Worm (Caenorhabditis elegans): Measurements from ENCODE around the gene F22F7.7.

The F22F7.7 gene

ce11 chrV:2181738-2182137, 41.9 kb upstream of the F22F7.7 start, which contains the start of gene srbc-16:
Gene srbc-16 (plus strand): TSS chrV:2182038.
- no peak for TF ChIP-seq sptf-2 (GFP tag; optimal IDR thresholded peaks at IDR 0.05)
- TF ChIP-seq hmg-1.2 (GFP tag; IDR thresholded peaks at IDR 0.05): no peak
- TF ChIP-seq Y53F4B.3 (GFP tag; IDR thresholded peaks at IDR 0.05): no peak
- no peak for TF ChIP-seq sea-2 (GFP tag; IDR thresholded peaks at IDR 0.05)
- no peak for TF ChIP-seq T26A5.8 (tag; optimal IDR thresholded peaks at IDR 0.05)
- no peak for TF ChIP-seq gei-17 (GFP tag; optimal IDR thresholded peaks at IDR 0.05)
- TF ChIP-seq unc-62 (GFP tag; optimal IDR thresholded peaks at IDR 0.05): no peak
- no peak for TF ChIP-seq zfh-2 (GFP tag; conservative IDR thresholded peaks at IDR 0.05)
- TF ChIP-seq hlh-26 (GFP tag; conservative IDR thresholded peaks at IDR 0.05): no peak
- TF ChIP-seq tbx-9 (tag; optimal IDR thresholded peaks at IDR 0.05; ENCODE audit: borderline replicate concordance): no peak
- TF ChIP-seq ceh-40 (GFP tag; IDR thresholded peaks at IDR 0.05): no peak
- no peak for TF ChIP-seq dpff-1 (tag; optimal IDR thresholded peaks at IDR 0.05)
- TF ChIP-seq F23B12.7 (tag; optimal IDR thresholded peaks at IDR 0.05; ENCODE audit: insufficient read depth): no peak
- no peak for TF ChIP-seq bed-2 (GFP tag; IDR thresholded peaks at IDR 0.05)
- TF ChIP-seq lin-40 (tag; optimal IDR thresholded peaks at IDR 0.05): no peak
- no peak for TF ChIP-seq rec-8 (tag; optimal IDR thresholded peaks at IDR 0.05)
- no peak for TF ChIP-seq lir-1 (GFP tag; conservative IDR thresholded peaks at IDR 0.05)

DNA sequence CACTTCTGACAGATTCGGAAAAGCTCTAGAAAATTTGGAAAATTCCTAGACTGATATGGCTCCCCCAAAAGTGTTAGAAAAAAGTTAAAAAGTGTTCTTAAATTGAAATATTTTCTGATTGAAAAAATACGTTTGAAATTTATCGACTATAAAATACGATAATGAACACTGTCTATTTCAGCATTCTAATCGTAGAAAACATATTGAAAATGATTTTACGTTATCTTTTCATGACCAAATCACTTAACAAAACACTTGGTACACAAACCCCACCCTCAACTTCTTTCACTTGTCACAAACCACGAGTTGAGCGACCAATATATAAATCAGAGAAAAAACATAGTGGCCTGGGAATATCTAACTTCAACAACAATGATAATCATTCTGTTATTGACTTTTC, 39.4 kb upstream of the F22F7.7 start, which contains the start of gene cyp-33C1:
Gene cyp-33C1 (plus strand): TSS at position 301 of the 400 bp plus-strand sequence.
- TF ChIP-seq F10E7.11 (tag; optimal IDR thresholded peaks at IDR 0.05) (no peak), hrde-1 (tag; optimal IDR thresholded peaks at IDR 0.05; ENCODE audit: borderline replicate concordance) (no peak), snpc-1.1 (tag; optimal IDR thresholded peaks at IDR 0.05; ENCODE audit: insufficient read depth) (no peak), F55B11.4 (tag; optimal IDR thresholded peaks at IDR 0.05; ENCODE audit: borderline replicate concordance, insufficient read depth) (no peak)

ce11 chrV:2177307-2177764, 37.5 kb upstream of the F22F7.7 start, which contains the start of gene srbc-17:
Gene srbc-17 (plus strand): TSS chrV:2177714.
- TF ChIP-seq hrde-1 (tag; optimal IDR thresholded peaks at IDR 0.05; ENCODE audit: borderline replicate concordance) (no peak), efl-1 (GFP tag; optimal IDR thresholded peaks at IDR 0.05) (no peak), madf-6 (GFP tag; IDR thresholded peaks at IDR 0.05) (no peak), F49E8.2 (tag; optimal IDR thresholded peaks at IDR 0.05; ENCODE audit: insufficient read depth) (no peak), ceh-58 (GFP tag; IDR thresholded peaks at IDR 0.05) (no peak), egrh-3 (GFP tag; IDR thresholded peaks at IDR 0.05) (no peak), ztf-18 (tag; optimal IDR thresholded peaks at IDR 0.05) (no peak), lin-40 (tag; optimal IDR thresholded peaks at IDR 0.05) (no peak), sdz-38 (tag; optimal IDR thresholded peaks at IDR 0.05) (no peak), F55B11.4 (tag; optimal IDR thresholded peaks at IDR 0.05; ENCODE audit: borderline replicate concordance, insufficient read depth) (no peak), F33H1.4 (GFP tag; IDR thresholded peaks at IDR 0.05) (no peak), hmg-20 (GFP tag; IDR thresholded peaks at IDR 0.05) (no peak), madf-10 (tag; optimal IDR thresholded peaks at IDR 0.05) (no peak), Y53G8AR.9 (GFP tag; conservative IDR thresholded peaks at IDR 0.05) (no peak), ama-1 (optimal IDR thresholded peaks at IDR 0.05) (no peak), ama-1 (GFP tag; optimal IDR thresholded peaks at IDR 0.05) (no peak)

DNA sequence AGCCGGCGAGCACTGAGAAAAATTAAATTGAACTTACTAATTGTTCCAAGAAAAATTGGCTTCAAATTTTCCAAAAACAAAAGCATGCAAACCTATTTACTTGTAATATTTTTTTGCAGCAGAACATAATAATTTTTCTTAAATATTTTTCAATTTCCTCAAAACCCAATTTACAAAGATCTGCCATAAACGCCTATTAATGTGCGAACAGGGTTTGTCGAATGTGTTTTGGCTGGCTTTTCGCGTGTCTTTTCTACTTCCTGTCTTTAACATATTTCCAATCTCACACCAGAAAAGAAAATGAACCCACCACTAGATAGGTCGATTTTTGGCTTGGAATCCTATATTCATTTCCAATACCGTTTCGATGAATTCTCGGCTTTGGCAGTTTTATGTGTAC, 35.4 kb upstream of the F22F7.7 start, which contains the start of gene C45H4.18:
Gene C45H4.18 (plus strand): TSS at position 301 of the 400 bp plus-strand sequence.
- no peak for TF ChIP-seq ama-1 (optimal IDR thresholded peaks at IDR 0.05)
- TF ChIP-seq ama-1 (GFP tag; optimal IDR thresholded peaks at IDR 0.05): no peak
- no peak for TF ChIP-seq ztf-26 (tag; optimal IDR thresholded peaks at IDR 0.05)
- no peak for TF ChIP-seq egrh-3 (GFP tag; IDR thresholded peaks at IDR 0.05)
- no peak for TF ChIP-seq C06A6.2 (GFP tag; conservative IDR thresholded peaks at IDR 0.05)
- TF ChIP-seq B0019.2 (GFP tag; conservative IDR thresholded peaks at IDR 0.05): no peak
- no peak for TF ChIP-seq bed-1 (GFP tag; IDR thresholded peaks at IDR 0.05)
- no peak for TF ChIP-seq let-526 (GFP tag; IDR thresholded peaks at IDR 0.05)
- TF ChIP-seq ceh-79 (tag; optimal IDR thresholded peaks at IDR 0.05): no peak
- no peak for TF ChIP-seq attf-3 (GFP tag; conservative IDR thresholded peaks at IDR 0.05)
- TF ChIP-seq Y53F4B.3 (GFP tag; IDR thresholded peaks at IDR 0.05): no peak
- no peak for TF ChIP-seq B0336.3 (GFP tag; IDR thresholded peaks at IDR 0.05)
- TF ChIP-seq F57A8.1 (GFP tag; optimal IDR thresholded peaks at IDR 0.05): no peak
- no peak for TF ChIP-seq snpc-4 (GFP tag; optimal IDR thresholded peaks at IDR 0.05)
- TF ChIP-seq snpc-4 (tag; optimal IDR thresholded peaks at IDR 0.05): no peak

All from whole organism, young adult.